ENCODE assay signal across 4 worm cellular contexts in genomic region chrX:4879998-4880397, ce11.
TF ChIP-seq lines count a peak whose summit lies in the region.

No protein-coding gene starts in this region.

TF ChIP-seq in whole organism, L1 larva, 84 proteins besides CTCF, POLR2A, EP300 and RAD21:
- TF ChIP-seq nhr-85 (tag; lab: Kevin White, UChicago) (peak; percentile 19), hpl-2 (GFP tag; optimal IDR thresholded peaks at IDR 0.05; lab: Kevin White, UChicago) (no peak)

TF ChIP-seq in whole organism, L2 larva, 48 proteins besides CTCF, POLR2A, EP300 and RAD21:
- TF ChIP-seq nhr-11 (tag; optimal IDR thresholded peaks at IDR 0.05; lab: Kevin White, UChicago) (no peak), nhr-6 (tag; optimal IDR thresholded peaks at IDR 0.05; lab: Kevin White, UChicago) (no peak), nhr-10 (tag; optimal IDR thresholded peaks at IDR 0.05; lab: Kevin White, UChicago) (no peak), nhr-25 (tag; optimal IDR thresholded peaks at IDR 0.05; lab: Kevin White, UChicago) (peak; percentile 16), mbf-1 (tag; optimal IDR thresholded peaks at IDR 0.05; lab: Kevin White, UChicago) (no peak)
TF ChIP-seq in whole organism, L2 larva: peak in this region for 1.

TF ChIP-seq in whole organism, L4 larva, 104 proteins besides CTCF, POLR2A, EP300 and RAD21:
- TF ChIP-seq hlh-30 (tag; optimal IDR thresholded peaks at IDR 0.05; lab: Kevin White, UChicago; ENCODE audit: insufficient read depth), result peak; percentile 46
- peak in 1 of 2 experiments; percentile 81 for TF ChIP-seq unc-62 (GFP tag; optimal IDR thresholded peaks at IDR 0.05 in 1 of 2; lab: Kevin White, UChicago)
- no peak for TF ChIP-seq unc-62 (tag; optimal IDR thresholded peaks at IDR 0.05; lab: Kevin White, UChicago)
- no peak for TF ChIP-seq set-16 (GFP tag; IDR thresholded peaks at IDR 0.05; lab: Robert Waterston, UW)

TF ChIP-seq in whole organism, young adult, 124 proteins besides CTCF, POLR2A, EP300 and RAD21:
- TF ChIP-seq nfya-2 (GFP tag; IDR thresholded peaks at IDR 0.05; lab: Robert Waterston, UW) (no peak), ceh-27 (GFP tag; optimal IDR thresholded peaks at IDR 0.05; lab: Kevin White, UChicago) (peak; percentile 68)
